Worm (Caenorhabditis elegans) whole organism, L1 larva: Measurements from ENCODE around the gene F59B10.5.

Source experiments
- C04F5.9 ChIP-seq: sonication (generic microtip); optimal IDR thresholded peaks from 2 replicates; lab custom pipeline; 2016; ENCODE audit warnings: missing genetic modification characterization, missing compliant biosample characterization
- C16A3.4 ChIP-seq: fragments of 150-350 bp; optimal IDR thresholded peaks from 2 replicates; lab custom pipeline; 2014; ENCODE audit warnings: missing biosample characterization, missing genetic modification characterization
- F16B12.6 ChIP-seq: fragments of 150-350 bp; optimal IDR thresholded peaks from 2 replicates; lab custom pipeline; 2014; ENCODE audit warnings: missing biosample characterization, missing genetic modification characterization
- aha-1 ChIP-seq: fragments of 150-350 bp; optimal IDR thresholded peaks from 2 replicates; lab custom pipeline; 2014; ENCODE audit warnings: missing biosample characterization, missing genetic modification characterization
- aly-2 ChIP-seq: fragments of 150-350 bp; optimal IDR thresholded peaks from 2 replicates; lab custom pipeline; 2014; ENCODE audit warnings: missing biosample characterization, missing genetic modification characterization
- ama-1 ChIP-seq: fragments of 150-350 bp; optimal IDR thresholded peaks from 2 replicates; lab custom pipeline; 2014
- ceh-63 ChIP-seq: fragments of 200-800 bp; sonication (Bioruptor generic); optimal IDR thresholded peaks from 2 replicates; lab custom pipeline; 2018; ENCODE audit warnings: mild to moderate bottlenecking, missing genetic modification characterization, missing compliant biosample characterization
- ceh-8 ChIP-seq: fragments of 200-800 bp; sonication (Bioruptor generic); optimal IDR thresholded peaks from 2 replicates; lab custom pipeline; 2018; ENCODE audit warnings: mild to moderate bottlenecking, missing genetic modification characterization, moderate library complexity, missing compliant biosample characterization
- ceh-90 ChIP-seq: sonication (generic microtip); optimal IDR thresholded peaks from 2 replicates; lab custom pipeline; 2016; ENCODE audit warnings: missing genetic modification characterization, missing compliant biosample characterization
- ces-1 ChIP-seq: fragments of 150-350 bp; optimal IDR thresholded peaks from 2 replicates; lab custom pipeline; 2014; ENCODE audit warnings: missing biosample characterization, missing genetic modification reagents, missing genetic modification characterization
- dpl-1 ChIP-seq, 3 experiments: fragments of 150-350 bp in 2 of 3; sonication (generic microtip) in 1 of 3; optimal IDR thresholded peaks; 2 replicates each; lab custom pipeline; 2014 to 2017; ENCODE audit warnings: missing biosample characterization in 3 of 3, missing genetic modification characterization in 3 of 3, missing genetic modification reagents in 3 of 3
- dsc-1 ChIP-seq: sonication (generic microtip); optimal IDR thresholded peaks from 2 replicates; lab custom pipeline; 2016; ENCODE audit warnings: mild to moderate bottlenecking, missing genetic modification characterization, missing compliant biosample characterization
- egl-27 ChIP-seq, 2 experiments: fragments of 150-350 bp in 1 of 2; sonication (generic microtip); optimal IDR thresholded peaks; 3 replicates each; lab custom pipeline; 2017 to 2018; ENCODE audit warnings: missing biosample characterization in 2 of 2, missing genetic modification characterization in 2 of 2, missing genetic modification reagents in 2 of 2
- elt-2 ChIP-seq: sonication (generic microtip); optimal IDR thresholded peaks from 2 replicates; lab custom pipeline; 2016; ENCODE audit warnings: missing genetic modification characterization, mild to moderate bottlenecking, inconsistent platforms, missing compliant biosample characterization, missing genetic modification reagents
- elt-3 ChIP-seq, 6 experiments: fragments of 150-350 bp in 1 of 6; sonication (generic microtip); optimal IDR thresholded peaks; 2 replicates each; lab custom pipeline; 2017 to 2018; ENCODE audit warnings: missing biosample characterization in 6 of 6, missing genetic modification characterization in 6 of 6, inconsistent platforms in 1 of 6
- fkh-8 ChIP-seq: sonication (generic microtip); optimal IDR thresholded peaks from 2 replicates; lab custom pipeline; 2016; ENCODE audit warnings: mild to moderate bottlenecking, missing genetic modification characterization, missing compliant biosample characterization
- grh-1 ChIP-seq: fragments of 200-800 bp; sonication (Bioruptor generic); IDR thresholded peaks from 2 replicates; pipeline ENCODE4 v1.3.6; 2022; ENCODE audit warnings: missing genetic modification reagents, missing genetic modification characterization, missing compliant biosample characterization
- hlh-17 ChIP-seq: fragments of 200-800 bp; sonication (Bioruptor generic); optimal IDR thresholded peaks from 2 replicates; lab custom pipeline; 2018; ENCODE audit warnings: missing genetic modification characterization, mild to moderate bottlenecking, missing compliant biosample characterization, moderate library complexity, borderline replicate concordance
- hlh-4 ChIP-seq: sonication (generic microtip); optimal IDR thresholded peaks from 2 replicates; lab custom pipeline; 2016; ENCODE audit warnings: mild to moderate bottlenecking, missing genetic modification characterization, missing compliant biosample characterization
- hpl-2 ChIP-seq: fragments of 150-350 bp; optimal IDR thresholded peaks from 2 replicates; lab custom pipeline; 2014; ENCODE audit warnings: missing biosample characterization, missing genetic modification reagents, missing genetic modification characterization
- irx-1 ChIP-seq: sonication (generic microtip); optimal IDR thresholded peaks from 2 replicates; lab custom pipeline; 2016; ENCODE audit warnings: missing genetic modification characterization, missing compliant biosample characterization
- isw-1 ChIP-seq: fragments of 200-800 bp; sonication (Bioruptor generic); IDR thresholded peaks from 2 replicates; pipeline ENCODE4 v1.3.6; 2022; ENCODE audit warnings: missing genetic modification characterization, missing compliant biosample characterization
- jun-1 ChIP-seq: fragments of 150-350 bp; optimal IDR thresholded peaks from 2 replicates; lab custom pipeline; 2014; ENCODE audit warnings: missing biosample characterization, missing genetic modification reagents, missing genetic modification characterization
- lin-13 ChIP-seq: fragments of 150-350 bp; optimal IDR thresholded peaks from 2 replicates; lab custom pipeline; 2014; ENCODE audit warnings: missing biosample characterization, missing genetic modification reagents, missing genetic modification characterization
- lin-15B ChIP-seq: fragments of 150-350 bp; sonication (generic microtip); optimal IDR thresholded peaks from 3 replicates; lab custom pipeline; 2014; ENCODE audit warnings: missing biosample characterization, missing genetic modification characterization
- lin-35 ChIP-seq, 2 experiments: fragments of 150-350 bp; optimal IDR thresholded peaks; 2 replicates each; lab custom pipeline; 2014; ENCODE audit warnings: missing biosample characterization in 2 of 2, missing genetic modification characterization in 2 of 2, missing genetic modification reagents in 2 of 2
- lin-39 ChIP-seq: fragments of 150-350 bp; optimal IDR thresholded peaks from 2 replicates; lab custom pipeline; 2014; ENCODE audit warnings: missing biosample characterization, missing genetic modification reagents, missing genetic modification characterization
- lir-3 ChIP-seq: sonication (generic microtip); optimal IDR thresholded peaks from 2 replicates; lab custom pipeline; 2016; ENCODE audit warnings: mild to moderate bottlenecking, missing genetic modification characterization, moderate library complexity, missing compliant biosample characterization; ENCODE audit not compliant: poor library complexity
- lsy-2 ChIP-seq, 2 experiments: fragments of 150-350 bp; optimal IDR thresholded peaks; 2 replicates each; lab custom pipeline; 2014; ENCODE audit warnings: missing biosample characterization in 2 of 2, missing genetic modification characterization in 2 of 2
- mab-9 ChIP-seq: fragments of 200-800 bp; sonication (Bioruptor generic); IDR thresholded peaks from 2 replicates; pipeline ENCODE4 v1.3.6; 2022; ENCODE audit warnings: missing genetic modification reagents, missing genetic modification characterization, missing compliant biosample characterization
- mef-2 ChIP-seq: fragments of 150-350 bp; optimal IDR thresholded peaks from 2 replicates; lab custom pipeline; 2014; ENCODE audit warnings: missing biosample characterization, missing genetic modification characterization
- mep-1 ChIP-seq: fragments of 150-350 bp; optimal IDR thresholded peaks from 2 replicates; lab custom pipeline; 2014; ENCODE audit warnings: missing biosample characterization, missing genetic modification characterization
- nhr-11 ChIP-seq: fragments of 150-350 bp; optimal IDR thresholded peaks from 2 replicates; lab custom pipeline; 2014; ENCODE audit warnings: missing biosample characterization, missing genetic modification characterization
- nhr-12 ChIP-seq: sonication (generic microtip); optimal IDR thresholded peaks from 2 replicates; lab custom pipeline; 2017; ENCODE audit warnings: missing biosample characterization, missing genetic modification characterization
- nhr-47 ChIP-seq: sonication (generic microtip); optimal IDR thresholded peaks from 2 replicates; lab custom pipeline; 2016; ENCODE audit warnings: mild to moderate bottlenecking, missing genetic modification characterization, moderate library complexity, missing compliant biosample characterization
- nhr-71 ChIP-seq: sonication (generic microtip); optimal IDR thresholded peaks from 2 replicates; lab custom pipeline; 2016; ENCODE audit warnings: mild to moderate bottlenecking, missing genetic modification characterization, moderate library complexity, missing compliant biosample characterization
- nhr-84 ChIP-seq: sonication (generic microtip); optimal IDR thresholded peaks from 2 replicates; lab custom pipeline; 2017; ENCODE audit warnings: missing biosample characterization, missing genetic modification characterization
- nhr-85 ChIP-seq: sonication (generic microtip); peaks from one replicate; lab custom pipeline; 2016; ENCODE audit warnings: missing genetic modification characterization, inconsistent platforms, missing compliant biosample characterization
- nhr-90 ChIP-seq: sonication (generic microtip); optimal IDR thresholded peaks from 2 replicates; lab custom pipeline; 2016; ENCODE audit warnings: mild to moderate bottlenecking, missing genetic modification characterization, missing compliant biosample characterization; ENCODE audit not compliant: poor library complexity
- pag-3 ChIP-seq: sonication (generic microtip); optimal IDR thresholded peaks from 2 replicates; lab custom pipeline; 2017; ENCODE audit warnings: missing genetic modification characterization, mild to moderate bottlenecking, missing compliant biosample characterization, antibody characterized with exemption, borderline replicate concordance; ENCODE audit not compliant: insufficient read depth
- skn-1 ChIP-seq: fragments of 150-350 bp; optimal IDR thresholded peaks from 2 replicates; lab custom pipeline; 2014; ENCODE audit warnings: missing biosample characterization, missing genetic modification characterization
- snu-23 ChIP-seq: sonication (generic microtip); optimal IDR thresholded peaks from 2 replicates; lab custom pipeline; 2016; ENCODE audit warnings: missing genetic modification characterization, missing compliant biosample characterization
- sox-4 ChIP-seq: sonication (generic microtip); optimal IDR thresholded peaks from 2 replicates; lab custom pipeline; 2016; ENCODE audit warnings: missing genetic modification characterization, missing compliant biosample characterization
- swsn-7 ChIP-seq: sonication (generic microtip); optimal IDR thresholded peaks from 2 replicates; lab custom pipeline; 2016; ENCODE audit warnings: missing genetic modification characterization, missing compliant biosample characterization
- tbx-2 ChIP-seq: sonication (generic microtip); optimal IDR thresholded peaks from 2 replicates; lab custom pipeline; 2016; ENCODE audit warnings: missing genetic modification characterization, missing compliant biosample characterization
- tlp-1 ChIP-seq: fragments of 150-350 bp; optimal IDR thresholded peaks from 2 replicates; lab custom pipeline; 2014; ENCODE audit warnings: missing biosample characterization, missing genetic modification characterization
- unc-130 ChIP-seq: fragments of 150-350 bp; optimal IDR thresholded peaks from 2 replicates; lab custom pipeline; 2017; ENCODE audit warnings: missing biosample characterization, missing genetic modification characterization, inconsistent platforms
- unc-86 ChIP-seq: sonication (generic microtip); optimal IDR thresholded peaks from 2 replicates; lab custom pipeline; 2016; ENCODE audit warnings: missing genetic modification characterization, missing compliant biosample characterization
- unc-98 ChIP-seq: fragments of 200-800 bp; sonication (Bioruptor generic); IDR thresholded peaks from 2 replicates; pipeline ENCODE4 v1.3.6; 2022; ENCODE audit warnings: missing genetic modification characterization, missing compliant biosample characterization
- xbp-1 ChIP-seq: sonication (generic microtip); optimal IDR thresholded peaks from 2 replicates; lab custom pipeline; 2016; ENCODE audit warnings: missing genetic modification characterization, missing compliant biosample characterization
- ztf-11 ChIP-seq, 2 experiments: sonication (generic microtip); optimal IDR thresholded peaks; 2 replicates each; lab custom pipeline; 2016 to 2017; ENCODE audit warnings: missing genetic modification characterization in 2 of 2, missing biosample characterization in 1 of 2, missing compliant biosample characterization in 1 of 2
- ztf-4 ChIP-seq: fragments of 150-350 bp; optimal IDR thresholded peaks from 2 replicates; lab custom pipeline; 2014; ENCODE audit warnings: missing biosample characterization, missing genetic modification characterization

Gene F59B10.5

ce11 chrII:10541923-10542486 is 18.5 kb upstream of the F59B10.5 start, which contains the start of gene pro-1 (continued):
- peak; percentile 62 for TF ChIP-seq unc-130 (tag; lab: Kevin White, UChicago)
- TF ChIP-seq hlh-4 (tag; lab: Kevin White, UChicago), result no peak
- no peak for TF ChIP-seq ces-1 (GFP tag; lab: Kevin White, UChicago)
- peak; percentile 97 for TF ChIP-seq F16B12.6 (tag; lab: Kevin White, UChicago)
- TF ChIP-seq hpl-2, result no peak
- peak; percentile 84 for TF ChIP-seq nhr-85 (tag; lab: Kevin White, UChicago)
- TF ChIP-seq unc-86, result peak; percentile 60
- peak; percentile 48 for TF ChIP-seq pag-3
- TF ChIP-seq ceh-90, result no peak
- TF ChIP-seq swsn-7, result peak; percentile 70
- peak; percentile 43 for TF ChIP-seq lin-39 (tag; lab: Kevin White, UChicago)
- TF ChIP-seq ceh-8 (GFP tag; lab: Kevin White, UChicago), result no peak
- no peak for TF ChIP-seq lin-15B (tag; lab: Kevin White, UChicago)
- TF ChIP-seq lin-13 (GFP tag; lab: Kevin White, UChicago), result peak; percentile 77
- TF ChIP-seq xbp-1, result peak; percentile 52
- peak; percentile 88 for TF ChIP-seq nhr-47 (tag; lab: Kevin White, UChicago)
- TF ChIP-seq mab-9 (GFP tag; lab: Robert Waterston, UW), result peak; percentile 37
- peak; percentile 80 for TF ChIP-seq irx-1 (tag; lab: Kevin White, UChicago)
- TF ChIP-seq egl-27 (tag; optimal IDR thresholded peaks at IDR 0.05; lab: Kevin White, UChicago), result no peak
- TF ChIP-seq aly-2 (tag; lab: Kevin White, UChicago), result peak; percentile 89
- peak; percentile 46 for TF ChIP-seq fkh-8
- TF ChIP-seq unc-98 (GFP tag; lab: Robert Waterston, UW), result 0 out of 2 replicates have a peak, but pooled peaks have one; percentile 4
- TF ChIP-seq ztf-4 (tag; lab: Kevin White, UChicago), result peak; percentile 92
- no peak for TF ChIP-seq tlp-1 (tag; lab: Kevin White, UChicago)
- no peak for TF ChIP-seq mef-2 (tag; lab: Kevin White, UChicago)
- TF ChIP-seq sox-4 (tag; lab: Kevin White, UChicago), result no peak
- TF ChIP-seq ama-1 (lab: Kevin White, UChicago), result peak; percentile 98
- peak; percentile 66 to 83 for TF ChIP-seq lin-35 (GFP tag; optimal IDR thresholded peaks at IDR 0.05; lab: Kevin White, UChicago)
- TF ChIP-seq nhr-11, result peak; percentile 53
- peak; percentile 88 for TF ChIP-seq nhr-90 (tag; lab: Kevin White, UChicago)
- peak; percentile 84 for TF ChIP-seq snu-23 (GFP tag; lab: Kevin White, UChicago)
- TF ChIP-seq C04F5.9, result peak; percentile 19
- TF ChIP-seq elt-3 (tag; optimal IDR thresholded peaks at IDR 0.05; lab: Kevin White, UChicago), result peak in 2 of 6 experiments; percentile 42 to 77
- TF ChIP-seq C16A3.4 (tag; lab: Kevin White, UChicago), result peak; percentile 75
- TF ChIP-seq lir-3 (tag; lab: Kevin White, UChicago), result peak; percentile 28
- TF ChIP-seq skn-1 (tag; lab: Kevin White, UChicago), result peak; percentile 64
- TF ChIP-seq grh-1 (GFP tag; lab: Robert Waterston, UW), result peak; percentile 74
- peak in 1 of 2 experiments; percentile 62 for TF ChIP-seq ztf-11 (tag; optimal IDR thresholded peaks at IDR 0.05; lab: Kevin White, UChicago)
- peak; percentile 82 for TF ChIP-seq lsy-2 (tag; optimal IDR thresholded peaks at IDR 0.05; lab: Kevin White, UChicago)
- TF ChIP-seq tbx-2 (tag; lab: Kevin White, UChicago), result peak; percentile 78
- TF ChIP-seq mep-1 (tag; lab: Kevin White, UChicago), result peak; percentile 87
- TF ChIP-seq dpl-1 (GFP tag; optimal IDR thresholded peaks at IDR 0.05; lab: Kevin White, UChicago), result peak; percentile 53 to 76 (median 67)
- peak; percentile 76 for TF ChIP-seq dsc-1 (tag; lab: Kevin White, UChicago)
- TF ChIP-seq aha-1 (tag; lab: Kevin White, UChicago), result no peak
- peak; percentile 45; the same call in 1 of the 2 replicates for TF ChIP-seq isw-1
- peak; percentile 89 for TF ChIP-seq nhr-71 (tag; lab: Kevin White, UChicago)
- peak; percentile 4 for TF ChIP-seq jun-1 (tag; lab: Kevin White, UChicago)
- TF ChIP-seq nhr-12 (tag; lab: Kevin White, UChicago), result no peak
- peak; percentile 50 for TF ChIP-seq elt-2 (tag; lab: Kevin White, UChicago)
- TF ChIP-seq ceh-63 (GFP tag; lab: Kevin White, UChicago), result no peak
- no peak for TF ChIP-seq hlh-17 (GFP tag; lab: Kevin White, UChicago)
- no peak for TF ChIP-seq nhr-84
